Worm (Caenorhabditis elegans) whole organism, mixed stage, embryonic: Measurements from ENCODE around the gene fbxb-85.

Experiments
- ceh-83 ChIP-seq: fragments of 200-800 bp; sonication (Bioruptor generic); optimal IDR thresholded peaks from 2 replicates; lab custom pipeline; 2018; ENCODE audit warnings: mild to moderate bottlenecking, missing genetic modification characterization, missing compliant biosample characterization
- lin-13 ChIP-seq: fragments of 150-350 bp; optimal IDR thresholded peaks from 2 replicates; lab custom pipeline; 2014; ENCODE audit warnings: missing biosample characterization, missing genetic modification characterization
- mab-5 ChIP-seq: fragments of 150-350 bp; optimal IDR thresholded peaks from 2 replicates; lab custom pipeline; 2014; ENCODE audit warnings: missing biosample characterization, missing genetic modification characterization
- nhr-2 ChIP-seq: fragments of 150-350 bp; optimal IDR thresholded peaks from 2 replicates; lab custom pipeline; 2014; ENCODE audit warnings: missing biosample characterization, missing genetic modification characterization
- pha-4 ChIP-seq: fragments of 150-350 bp; optimal IDR thresholded peaks from 2 replicates; lab custom pipeline; 2018; ENCODE audit warnings: missing biosample characterization, missing genetic modification reagents, missing genetic modification characterization
- snpc-4 ChIP-seq: fragments of 150-350 bp; optimal IDR thresholded peaks from 2 replicates; lab custom pipeline; 2014; ENCODE audit warnings: missing biosample characterization, missing genetic modification characterization
- unc-62 ChIP-seq: fragments of 150-350 bp; optimal IDR thresholded peaks from 2 replicates; lab custom pipeline; 2014; ENCODE audit warnings: missing biosample characterization, missing genetic modification reagents, missing genetic modification characterization
- ztf-11 ChIP-seq: fragments of 150-350 bp; optimal IDR thresholded peaks from 2 replicates; lab custom pipeline; 2014; ENCODE audit warnings: missing biosample characterization, missing genetic modification characterization

- TF ChIP-seq nhr-2 (tag; lab: Kevin White, UChicago) (no peak), lin-13 (tag; lab: Kevin White, UChicago) (peak; percentile 68), unc-62 (no peak), pha-4 (tag; lab: Kevin White, UChicago) (peak; percentile 54), mab-5 (tag; lab: Kevin White, UChicago) (no peak), ztf-11 (tag; lab: Kevin White, UChicago) (no peak), ceh-83 (GFP tag; lab: Kevin White, UChicago) (no peak), snpc-4 (tag; lab: Kevin White, UChicago) (no peak)
Measured at ce11 chrIII:10818364-10818763, 30.4 kb downstream of the fbxb-85 start.
